Fruit fly (Drosophila melanogaster): ENCODE data around the gene RpL13A.

The RpL13A gene

dm6 chr3R:5601044-5601523 lies 23.2 kb upstream of the RpL13A start, which contains the start of the genes kra and SecS (continued):
- TF ChIP-seq CG13296 (GFP tag; optimal IDR thresholded peaks at IDR 0.05) (peak; percentile 50), Sin3A (optimal IDR thresholded peaks at IDR 0.05) (peak; percentile 84), CG17829 (tag; optimal IDR thresholded peaks at IDR 0.05) (peak; percentile 67), NC2β (GFP tag; optimal IDR thresholded peaks at IDR 0.05) (peak; percentile 40), schlank (tag; optimal IDR thresholded peaks at IDR 0.05) (peak; percentile 30), BEAF-32 (GFP tag; optimal IDR thresholded peaks at IDR 0.05) (peak; percentile 59), cad (GFP tag; optimal IDR thresholded peaks at IDR 0.05) (no peak), PHDP (tag; optimal IDR thresholded peaks at IDR 0.05) (peak; percentile 59), trem (tag; optimal IDR thresholded peaks at IDR 0.05) (peak; percentile 85), Sry-β (GFP tag; optimal IDR thresholded peaks at IDR 0.05) (peak; percentile 16), Dek (tag; optimal IDR thresholded peaks at IDR 0.05) (peak; percentile 29), Trl (optimal IDR thresholded peaks at IDR 0.05) (no peak), Trl (GFP tag; optimal IDR thresholded peaks at IDR 0.05) (peak; percentile 52), bowl (GFP tag; IDR thresholded peaks at IDR 0.05) (no peak), CG1233 (GFP tag; optimal IDR thresholded peaks at IDR 0.05) (peak; percentile 36), wek (GFP tag; optimal IDR thresholded peaks at IDR 0.05) (no peak), CG15073 (GFP tag; optimal IDR thresholded peaks at IDR 0.05) (no peak), CG15011 (GFP tag; optimal IDR thresholded peaks at IDR 0.05) (peak; percentile 37), CG4617 (GFP tag; optimal IDR thresholded peaks at IDR 0.05; ENCODE audit: borderline replicate concordance) (peak; percentile 86), stc (GFP tag; IDR thresholded peaks at IDR 0.05) (no peak), Fer2 (tag; optimal IDR thresholded peaks at IDR 0.05) (peak; percentile 60), TFAM (GFP tag; optimal IDR thresholded peaks at IDR 0.05) (no peak), scrt (GFP tag; optimal IDR thresholded peaks at IDR 0.05) (peak; percentile 46), chm (GFP tag; IDR thresholded peaks at IDR 0.05) (no peak), CG16779 (GFP tag; IDR thresholded peaks at IDR 0.05) (no peak), CG7357 (GFP tag; IDR thresholded peaks at IDR 0.05) (no peak), slp2 (GFP tag; optimal IDR thresholded peaks at IDR 0.05) (peak; percentile 36), CG4328 (GFP tag; optimal IDR thresholded peaks at IDR 0.05) (peak; percentile 63), z (GFP tag; IDR thresholded peaks at IDR 0.05) (no peak), eve (GFP tag; optimal IDR thresholded peaks at IDR 0.05) (no peak), nmo (GFP tag; optimal IDR thresholded peaks at IDR 0.05) (peak; percentile 75), fd102C (GFP tag; optimal IDR thresholded peaks at IDR 0.05) (no peak), croc (GFP tag; conservative IDR thresholded peaks at IDR 0.05) (no peak), CG17912 (GFP tag; optimal IDR thresholded peaks at IDR 0.05) (no peak), Max (GFP tag; optimal IDR thresholded peaks at IDR 0.05) (peak; percentile 60), CG42726 (GFP tag; IDR thresholded peaks at IDR 0.05; ENCODE audit: partially characterized antibody) (no peak), Antp (GFP tag; optimal IDR thresholded peaks at IDR 0.05) (peak; percentile 35), MESR4 (GFP tag; optimal IDR thresholded peaks at IDR 0.05) (peak; percentile 45), NK7.1 (GFP tag; optimal IDR thresholded peaks at IDR 0.05) (no peak), so (GFP tag; IDR thresholded peaks at IDR 0.05) (no peak), HmgZ (tag; optimal IDR thresholded peaks at IDR 0.05) (peak; percentile 63), sug (tag; optimal IDR thresholded peaks at IDR 0.05) (peak; percentile 37), mld (GFP tag; IDR thresholded peaks at IDR 0.05; ENCODE audit: partially characterized antibody) (no peak), CG13894 (tag; optimal IDR thresholded peaks at IDR 0.05) (peak; percentile 14), CG12659 (GFP tag; optimal IDR thresholded peaks at IDR 0.05) (peak; percentile 91), sob (GFP tag; IDR thresholded peaks at IDR 0.05) (no peak), E2f1 (GFP tag; IDR thresholded peaks at IDR 0.05) (no peak), CG12104 (GFP tag; optimal IDR thresholded peaks at IDR 0.05) (peak; percentile 75), CTCF (GFP tag; optimal IDR thresholded peaks at IDR 0.05) (peak; percentile 60), CG9797 (GFP tag; optimal IDR thresholded peaks at IDR 0.05) (peak; percentile 97), disco-r (GFP tag; optimal IDR thresholded peaks at IDR 0.05) (no peak), CG1647 (GFP tag; optimal IDR thresholded peaks at IDR 0.05) (peak; percentile 57)

Measured in whole organism, embryonic.